Fruit fly (Drosophila melanogaster): Measurements from ENCODE around the gene CG10011.

DNA sequence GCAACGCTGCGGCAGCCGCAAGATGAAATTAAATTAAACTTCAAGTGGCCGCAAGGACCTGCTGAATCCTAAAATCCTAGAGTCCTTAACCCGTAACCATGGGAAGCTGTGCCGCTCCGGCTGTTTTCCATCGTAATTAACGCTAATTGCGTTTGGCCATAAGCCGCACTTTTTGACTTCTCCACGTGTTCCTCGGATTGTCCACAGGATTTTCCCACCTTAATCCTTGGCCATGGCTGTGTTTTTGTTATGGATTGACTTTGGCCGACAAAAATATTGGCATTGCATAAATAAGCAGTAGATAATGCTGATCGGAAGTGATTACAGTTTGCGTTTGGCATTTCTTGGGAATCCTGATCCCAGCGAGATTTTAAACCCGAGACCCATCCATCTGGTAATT lies 38.5 kb downstream of the CG10011 start:
- no peak for TF ChIP-seq psq (GFP tag; optimal IDR thresholded peaks at IDR 0.05)
- no peak for TF ChIP-seq usp (GFP tag; optimal IDR thresholded peaks at IDR 0.05)
- no peak for TF ChIP-seq Sp1 (GFP tag; optimal IDR thresholded peaks at IDR 0.05)
- TF ChIP-seq OdsH (GFP tag; optimal IDR thresholded peaks at IDR 0.05) = no peak
- TF ChIP-seq lola (GFP tag; optimal IDR thresholded peaks at IDR 0.05) = no peak
- no peak for TF ChIP-seq Dfd (GFP tag; optimal IDR thresholded peaks at IDR 0.05)
- no peak for TF ChIP-seq Dif (GFP tag; optimal IDR thresholded peaks at IDR 0.05; ENCODE audit: partially characterized antibody)
- no peak for TF ChIP-seq fru (GFP tag; optimal IDR thresholded peaks at IDR 0.05)
- TF ChIP-seq CG9705 (GFP tag; optimal IDR thresholded peaks at IDR 0.05) = no peak
- no peak for TF ChIP-seq Mio (GFP tag; optimal IDR thresholded peaks at IDR 0.05)
- TF ChIP-seq brk (GFP tag; optimal IDR thresholded peaks at IDR 0.05) = no peak
